Fruit fly (Drosophila melanogaster) whole organism, prepupa: ENCODE measurements around the gene Gr98b.

ENCODE experiments used
- Gug ChIP-seq: fragments of 200-800 bp; sonication (Bioruptor generic); IDR thresholded peaks from 2 replicates; pipeline ENCODE4 v1.3.6; 2022; ENCODE audit warnings: missing biosample characterization, missing genetic modification characterization
- cyc ChIP-seq: fragments of 200-800 bp; sonication (Bioruptor generic); optimal IDR thresholded peaks from 3 replicates; lab custom pipeline; 2016; ENCODE audit warnings: missing biosample characterization, missing genetic modification characterization
- pdm3 ChIP-seq: fragments of 200-800 bp; sonication (Bioruptor generic); optimal IDR thresholded peaks from 3 replicates; lab custom pipeline; 2016; ENCODE audit warnings: missing biosample characterization, missing genetic modification characterization

DNA sequence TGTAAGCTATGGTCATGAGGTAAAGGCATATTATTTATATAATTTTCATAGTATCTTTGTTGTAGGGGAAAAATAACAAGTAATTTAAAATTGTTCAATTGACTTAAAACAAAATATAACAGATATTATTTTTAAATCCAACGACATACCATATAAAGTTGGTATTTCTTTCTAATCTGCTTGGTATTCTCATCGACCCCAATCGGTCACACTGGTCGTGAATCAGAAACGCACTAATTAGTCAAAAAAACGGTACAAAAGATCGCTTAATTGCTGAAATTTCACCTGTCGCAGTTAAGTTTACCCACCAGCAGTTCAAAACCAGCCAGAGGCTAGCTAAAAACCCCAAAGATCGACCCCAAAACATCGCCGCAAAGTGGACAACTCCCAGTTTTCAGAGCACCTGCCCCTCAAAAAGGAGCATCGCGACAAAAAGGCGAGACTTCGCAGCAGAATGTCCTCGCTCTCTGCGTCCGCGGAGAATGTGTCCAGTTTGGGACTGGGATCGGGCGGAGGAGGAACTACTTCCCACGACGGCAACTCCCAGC, 40.4 kb downstream of the Gr98b start, which contains the start of gene pins:
- no peak for TF ChIP-seq cyc (GFP tag; lab: Kevin White, UChicago)
- no peak for TF ChIP-seq pdm3 (GFP tag; lab: Kevin White, UChicago)
- TF ChIP-seq Gug (GFP tag; lab: Robert Waterston, UW): no peak
